Fruit fly (Drosophila melanogaster): ENCODE measurements around the gene RhoGAP68F.
A peak's percentile ranks its signal among the peaks of the same experiment; 100 is the strongest.

RhoGAP68F gene

DNA sequence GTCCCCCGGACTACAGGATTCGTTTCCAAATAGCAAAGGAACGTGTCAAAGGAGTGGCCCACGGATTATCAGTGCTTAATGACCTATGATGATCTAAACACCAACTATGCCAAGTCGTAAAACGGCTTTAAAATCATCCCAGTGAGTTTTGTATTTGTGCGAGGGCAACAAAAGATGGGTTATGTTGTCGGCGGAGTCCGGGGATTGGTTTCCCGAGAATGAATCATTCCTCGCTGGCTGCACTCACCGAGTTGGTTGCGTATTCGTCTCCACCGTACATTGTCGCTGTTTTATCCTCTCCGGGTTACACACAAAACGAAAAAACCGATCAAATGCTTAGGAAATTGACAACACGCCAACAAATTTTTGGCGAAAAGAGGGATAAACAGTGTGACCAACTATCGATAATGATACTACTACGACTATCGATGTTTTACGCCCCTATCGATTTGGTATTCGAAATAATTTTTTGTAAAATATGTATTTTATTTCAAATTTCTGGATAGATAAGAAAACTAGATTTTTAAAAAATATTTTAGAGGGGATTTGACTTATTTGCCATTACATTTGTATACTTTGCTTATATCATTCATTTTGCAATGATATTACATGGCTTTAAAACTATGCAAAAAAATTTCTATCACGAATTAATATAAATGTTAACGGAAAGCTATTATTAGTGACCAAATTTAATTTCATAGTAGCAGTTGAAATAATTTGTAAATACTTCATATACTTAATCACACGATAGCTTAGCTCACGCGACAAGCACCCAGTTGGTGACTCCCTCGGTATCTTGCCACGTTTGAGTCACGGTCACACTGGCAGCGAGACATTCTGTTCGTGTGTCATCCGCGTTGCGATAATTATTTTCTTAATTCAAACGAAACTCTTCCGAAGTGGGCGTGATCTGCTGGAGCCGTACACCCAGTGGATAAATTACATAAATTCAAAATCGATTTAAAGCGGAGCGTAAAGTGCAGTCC is 7.3 kb downstream of the RhoGAP68F start, which contains the start of the genes eIF3l and Nrx-IV (continued):
- TF ChIP-seq CG8089 (GFP tag; optimal IDR thresholded peaks at IDR 0.05) (no peak), bbx (GFP tag; IDR thresholded peaks at IDR 0.05; ENCODE audit: partially characterized antibody) (peak; percentile 28), Dek (tag; optimal IDR thresholded peaks at IDR 0.05) (no peak), Vsx1 (GFP tag; optimal IDR thresholded peaks at IDR 0.05) (no peak), CG42726 (GFP tag; IDR thresholded peaks at IDR 0.05; ENCODE audit: partially characterized antibody) (peak; percentile 57), CG2889 (GFP tag; IDR thresholded peaks at IDR 0.05) (no peak), Hsf (GFP tag; optimal IDR thresholded peaks at IDR 0.05) (no peak), CG3726 (GFP tag; IDR thresholded peaks at IDR 0.05) (no peak), ranshi (GFP tag; IDR thresholded peaks at IDR 0.05) (no peak), dpn (GFP tag; optimal IDR thresholded peaks at IDR 0.05) (no peak), lab (GFP tag; optimal IDR thresholded peaks at IDR 0.05) (no peak), CG34224 (GFP tag; IDR thresholded peaks at IDR 0.05; ENCODE audit: partially characterized antibody) (peak; percentile 41; the same call in 2 of the 3 replicates), pho (GFP tag; optimal IDR thresholded peaks at IDR 0.05) (no peak), HLH4C (GFP tag; IDR thresholded peaks at IDR 0.05; ENCODE audit: partially characterized antibody) (peak; percentile 69), ftz-f1 (GFP tag; optimal IDR thresholded peaks at IDR 0.05) (no peak), CG11247 (GFP tag; IDR thresholded peaks at IDR 0.05) (no peak), CG18619 (GFP tag; optimal IDR thresholded peaks at IDR 0.05) (no peak), onecut (GFP tag; IDR thresholded peaks at IDR 0.05) (no peak), kah (GFP tag; optimal IDR thresholded peaks at IDR 0.05) (peak; percentile 11), Gsc (GFP tag; IDR thresholded peaks at IDR 0.05) (no peak), CG8478 (optimal IDR thresholded peaks at IDR 0.05) (no peak), Hmx (GFP tag; optimal IDR thresholded peaks at IDR 0.05) (no peak), inv (GFP tag; IDR thresholded peaks at IDR 0.05; ENCODE audit: partially characterized antibody) (peak; percentile 72), Hr3 (GFP tag; optimal IDR thresholded peaks at IDR 0.05) (no peak), Max (GFP tag; optimal IDR thresholded peaks at IDR 0.05) (no peak), CTCF (GFP tag; optimal IDR thresholded peaks at IDR 0.05) (no peak), hbn (GFP tag; IDR thresholded peaks at IDR 0.05; ENCODE audit: partially characterized antibody) (peak; percentile 59; the same call in 1 of the 2 replicates), Eip74EF (GFP tag; optimal IDR thresholded peaks at IDR 0.05) (no peak), tna (GFP tag; IDR thresholded peaks at IDR 0.05; ENCODE audit: partially characterized antibody) (0 out of 2 replicates have a peak, but pooled peaks have one; percentile 22), sima (GFP tag; optimal IDR thresholded peaks at IDR 0.05) (no peak), trem (tag; optimal IDR thresholded peaks at IDR 0.05) (peak; percentile 41), zfh2 (GFP tag; optimal IDR thresholded peaks at IDR 0.05) (no peak), CG14667 (GFP tag; IDR thresholded peaks at IDR 0.05) (no peak), ab (GFP tag; optimal IDR thresholded peaks at IDR 0.05) (no peak), B-H1 (GFP tag; IDR thresholded peaks at IDR 0.05) (no peak), slbo (GFP tag; IDR thresholded peaks at IDR 0.05) (no peak), CG17361 (GFP tag; IDR thresholded peaks at IDR 0.05) (no peak; the same call in 2 of the 3 replicates), gfzf (GFP tag; optimal IDR thresholded peaks at IDR 0.05) (peak; percentile 81), toy (GFP tag; IDR thresholded peaks at IDR 0.05) (no peak), otp (GFP tag; IDR thresholded peaks at IDR 0.05) (no peak), btn (GFP tag; optimal IDR thresholded peaks at IDR 0.05) (no peak), knrl (GFP tag; IDR thresholded peaks at IDR 0.05; ENCODE audit: partially characterized antibody) (peak; percentile 76), bigmax (GFP tag; optimal IDR thresholded peaks at IDR 0.05) (peak; percentile 88), CG2875 (GFP tag; optimal IDR thresholded peaks at IDR 0.05) (no peak), peb (GFP tag; IDR thresholded peaks at IDR 0.05) (no peak), CG10147 (GFP tag; optimal IDR thresholded peaks at IDR 0.05) (no peak), row (GFP tag; IDR thresholded peaks at IDR 0.05) (peak; percentile 57; the same call in 2 of the 3 replicates), lola (GFP tag; optimal IDR thresholded peaks at IDR 0.05) (no peak)

All from whole organism, embryonic.